Fruit fly (Drosophila melanogaster) whole organism, embryonic: ENCODE results near the gene CG44000.

Experiments used
- Atf6 ChIP-seq: fragments of 200-800 bp; sonication (Bioruptor generic); IDR thresholded peaks from 2 replicates; pipeline ENCODE4 v1.3.6; 2022; ENCODE audit warnings: missing biosample characterization, missing genetic modification characterization
- Bgb ChIP-seq: fragments of 200-800 bp; sonication (Bioruptor generic); IDR thresholded peaks from 2 replicates; pipeline ENCODE4 v1.3.6; 2022; ENCODE audit warnings: missing biosample characterization, missing genetic modification characterization; ENCODE audit not compliant: partially characterized antibody
- BtbVII ChIP-seq: fragments of 200-800 bp; sonication (Bioruptor generic); optimal IDR thresholded peaks from 3 replicates; lab custom pipeline; 2017; ENCODE audit warnings: missing biosample characterization, mild to moderate bottlenecking, missing genetic modification characterization
- CG10366 ChIP-seq: fragments of 200-800 bp; sonication (Bioruptor generic); IDR thresholded peaks from 2 replicates; pipeline ENCODE4 v1.3.6; 2022; ENCODE audit warnings: missing biosample characterization, missing genetic modification characterization
- CG10979 ChIP-seq: fragments of 200-800 bp; sonication (Bioruptor generic); optimal IDR thresholded peaks from 2 replicates; lab custom pipeline; 2018; ENCODE audit warnings: missing biosample characterization, mild to moderate bottlenecking, missing genetic modification characterization, moderate library complexity
- CG11247 ChIP-seq: fragments of 200-800 bp; sonication (Bioruptor generic); IDR thresholded peaks from 2 replicates; pipeline ENCODE4 v1.3.6; 2022; ENCODE audit warnings: missing biosample characterization, missing genetic modification characterization
- CG13296 ChIP-seq: fragments of 200-800 bp; sonication (Bioruptor generic); optimal IDR thresholded peaks from 3 replicates; lab custom pipeline; 2018; ENCODE audit warnings: missing biosample characterization, mild to moderate bottlenecking, missing genetic modification characterization
- CG17328 ChIP-seq: fragments of 200-800 bp; sonication (Bioruptor generic); IDR thresholded peaks from 2 replicates; pipeline ENCODE4 v1.3.6; 2022; ENCODE audit warnings: missing biosample characterization, missing genetic modification characterization
- CG17612 ChIP-seq: fragments of 200-800 bp; sonication (Bioruptor generic); IDR thresholded peaks from 2 replicates; pipeline ENCODE4 v1.3.6; 2022; ENCODE audit warnings: missing biosample characterization, missing genetic modification characterization
- CG1792 ChIP-seq: fragments of 200-800 bp; sonication (Bioruptor generic); optimal IDR thresholded peaks from 2 replicates; lab custom pipeline; 2016; ENCODE audit warnings: missing biosample characterization, missing genetic modification characterization
- CG18599 ChIP-seq: fragments of 200-800 bp; sonication (Bioruptor generic); optimal IDR thresholded peaks from 3 replicates; lab custom pipeline; 2017; ENCODE audit warnings: missing biosample characterization, missing genetic modification characterization, mild to moderate bottlenecking, moderate library complexity, missing genetic modification reagents
- CG2678 ChIP-seq: fragments of 200-800 bp; sonication (Bioruptor generic); optimal IDR thresholded peaks from 3 replicates; lab custom pipeline; 2019; ENCODE audit warnings: missing biosample characterization, mild to moderate bottlenecking, missing genetic modification characterization, moderate library complexity
- CG34376 ChIP-seq: fragments of 200-800 bp; sonication (Bioruptor generic); optimal IDR thresholded peaks from 2 replicates; lab custom pipeline; 2018; ENCODE audit warnings: missing biosample characterization, mild to moderate bottlenecking, missing genetic modification characterization
- CG6272 ChIP-seq: fragments of 200-800 bp; sonication (Bioruptor generic); IDR thresholded peaks from 2 replicates; pipeline ENCODE4 v1.3.6; 2022; ENCODE audit warnings: missing biosample characterization, missing genetic modification characterization
- CG6791 ChIP-seq: fragments of 200-800 bp; sonication (Bioruptor generic); IDR thresholded peaks from 3 replicates; pipeline ENCODE4 v1.3.6; 2022; ENCODE audit warnings: missing biosample characterization, missing genetic modification characterization; ENCODE audit not compliant: partially characterized antibody
- CG6813 ChIP-seq: fragments of 200-800 bp; sonication (Bioruptor generic); optimal IDR thresholded peaks from 2 replicates; lab custom pipeline; 2017; ENCODE audit warnings: missing biosample characterization, missing genetic modification characterization, mild to moderate bottlenecking, moderate library complexity, missing genetic modification reagents
- CG8290 ChIP-seq, 3 experiments: fragments of 200-800 bp; sonication (Bioruptor generic); optimal IDR thresholded peaks; 2 replicates each; lab custom pipeline; 2016 to 2019; ENCODE audit warnings: missing biosample characterization in 3 of 3, missing genetic modification characterization in 3 of 3, mild to moderate bottlenecking in 2 of 3, moderate library complexity in 1 of 3
- CG8924 ChIP-seq: fragments of 200-800 bp; optimal IDR thresholded peaks from 3 replicates; lab custom pipeline; 2019; ENCODE audit warnings: missing biosample characterization, mild to moderate bottlenecking, missing genetic modification characterization, moderate library complexity
- CG9609 ChIP-seq: fragments of 200-800 bp; sonication (Bioruptor generic); optimal IDR thresholded peaks from 3 replicates; lab custom pipeline; 2016; ENCODE audit warnings: missing biosample characterization, missing genetic modification characterization
- CTCF ChIP-seq: fragments of 200-800 bp; sonication (Bioruptor generic); optimal IDR thresholded peaks from 2 replicates; lab custom pipeline; 2017; ENCODE audit warnings: missing biosample characterization, mild to moderate bottlenecking, missing genetic modification characterization, moderate library complexity
- Dek ChIP-seq: fragments of 200-800 bp; sonication (Bioruptor generic); optimal IDR thresholded peaks from 3 replicates; lab custom pipeline; 2019; ENCODE audit warnings: missing biosample characterization, mild to moderate bottlenecking, missing genetic modification characterization, moderate library complexity
- Dip3 ChIP-seq: fragments of 200-800 bp; sonication (Bioruptor generic); optimal IDR thresholded peaks from 3 replicates; lab custom pipeline; 2016; ENCODE audit warnings: missing biosample characterization, missing genetic modification characterization
- Dp ChIP-seq: fragments of 200-800 bp; sonication (Bioruptor generic); optimal IDR thresholded peaks from 2 replicates; lab custom pipeline; 2018; ENCODE audit warnings: missing biosample characterization, mild to moderate bottlenecking, missing genetic modification characterization, moderate library complexity
- Fer1 ChIP-seq: fragments of 200-800 bp; sonication (Bioruptor generic); optimal IDR thresholded peaks from 2 replicates; lab custom pipeline; 2017; ENCODE audit warnings: missing biosample characterization, mild to moderate bottlenecking, missing genetic modification characterization
- Fer3 ChIP-seq: fragments of 200-800 bp; sonication (Bioruptor generic); optimal IDR thresholded peaks from 2 replicates; lab custom pipeline; 2018; ENCODE audit warnings: missing biosample characterization, mild to moderate bottlenecking, missing genetic modification characterization, moderate library complexity
- HLH3B ChIP-seq: fragments of 200-800 bp; sonication (Bioruptor generic); IDR thresholded peaks from 2 replicates; pipeline ENCODE4 v1.3.6; 2022; ENCODE audit warnings: missing biosample characterization, missing genetic modification characterization
- Hr39 ChIP-seq: fragments of >200 bp; optimal IDR thresholded peaks from 2 replicates; lab custom pipeline; 2017
- MESR4 ChIP-seq: fragments of 200-800 bp; sonication (Bioruptor generic); optimal IDR thresholded peaks from 2 replicates; lab custom pipeline; 2018; ENCODE audit warnings: missing biosample characterization, mild to moderate bottlenecking, missing genetic modification characterization, moderate library complexity
- MTF-1 ChIP-seq: fragments of 200-800 bp; sonication (Bioruptor generic); optimal IDR thresholded peaks from 2 replicates; lab custom pipeline; 2018; ENCODE audit warnings: missing biosample characterization, mild to moderate bottlenecking, missing genetic modification characterization, borderline replicate concordance
- Poxn ChIP-seq: fragments of 200-800 bp; sonication (Bioruptor generic); IDR thresholded peaks from 2 replicates; pipeline ENCODE4 v1.3.6; 2022; ENCODE audit warnings: missing biosample characterization, missing genetic modification characterization
- Vsx1 ChIP-seq: fragments of 200-800 bp; sonication (Bioruptor generic); optimal IDR thresholded peaks from 2 replicates; lab custom pipeline; 2017; ENCODE audit warnings: missing biosample characterization, mild to moderate bottlenecking, missing genetic modification characterization, missing genetic modification reagents
- abd-A ChIP-seq: fragments of 200-800 bp; sonication (Bioruptor generic); optimal IDR thresholded peaks from 3 replicates; lab custom pipeline; 2019; ENCODE audit warnings: missing biosample characterization, mild to moderate bottlenecking, missing genetic modification characterization, moderate library complexity
- amos ChIP-seq: fragments of 200-800 bp; sonication (Bioruptor generic); IDR thresholded peaks from 2 replicates; pipeline ENCODE4 v1.3.6; 2022; ENCODE audit warnings: missing biosample characterization, missing genetic modification characterization; ENCODE audit not compliant: partially characterized antibody
- ci ChIP-seq: fragments of 200-800 bp; sonication (Bioruptor generic); IDR thresholded peaks from 3 replicates; pipeline ENCODE4 v1.3.6; 2022; ENCODE audit warnings: missing biosample characterization, missing genetic modification characterization
- ewg ChIP-seq: fragments of 200-800 bp; sonication (Bioruptor generic); optimal IDR thresholded peaks from 3 replicates; lab custom pipeline; 2017; ENCODE audit warnings: mild to moderate bottlenecking, missing biosample characterization, missing genetic modification reagents, missing genetic modification characterization
- grn ChIP-seq: fragments of 200-800 bp; sonication (Bioruptor generic); optimal IDR thresholded peaks from 3 replicates; lab custom pipeline; 2017; ENCODE audit warnings: missing biosample characterization, missing genetic modification characterization
- jing ChIP-seq: fragments of 200-800 bp; sonication (Bioruptor generic); optimal IDR thresholded peaks from 2 replicates; lab custom pipeline; 2018; ENCODE audit warnings: missing biosample characterization, mild to moderate bottlenecking, missing genetic modification characterization
- schlank ChIP-seq: fragments of 200-800 bp; sonication (Bioruptor generic); optimal IDR thresholded peaks from 2 replicates; lab custom pipeline; 2018; ENCODE audit warnings: missing biosample characterization, mild to moderate bottlenecking, missing genetic modification characterization
- sd ChIP-seq: fragments of 200-800 bp; sonication (Bioruptor generic); optimal IDR thresholded peaks from 3 replicates; lab custom pipeline; 2018; ENCODE audit warnings: missing biosample characterization, mild to moderate bottlenecking, missing genetic modification characterization, moderate library complexity
- sens ChIP-seq: fragments of 200-800 bp; sonication (Bioruptor generic); peaks from one replicate; lab custom pipeline; 2016; ENCODE audit warnings: missing biosample characterization, missing genetic modification characterization
- sisA ChIP-seq: fragments of 200-800 bp; sonication (Bioruptor generic); IDR thresholded peaks from 2 replicates; pipeline ENCODE4 v1.3.6; 2022; ENCODE audit warnings: missing biosample characterization, missing genetic modification characterization
- sqz ChIP-seq: fragments of 200-800 bp; sonication (Bioruptor generic); optimal IDR thresholded peaks from 3 replicates; lab custom pipeline; 2018; ENCODE audit warnings: missing biosample characterization, mild to moderate bottlenecking, missing genetic modification characterization
- toy ChIP-seq: fragments of 200-800 bp; sonication (Bioruptor generic); IDR thresholded peaks from 2 replicates; pipeline ENCODE4 v1.3.6; 2022; ENCODE audit warnings: missing biosample characterization, missing genetic modification characterization
- vvl ChIP-seq: fragments of 200-800 bp; sonication (Bioruptor generic); IDR thresholded peaks from 2 replicates; pipeline ENCODE4 v1.3.6; 2022; ENCODE audit warnings: missing biosample characterization, missing genetic modification characterization
- wor ChIP-seq: fragments of 200-800 bp; sonication (Bioruptor generic); IDR thresholded peaks from 2 replicates; pipeline ENCODE4 v1.3.6; 2022; ENCODE audit warnings: missing biosample characterization, missing genetic modification characterization
- z ChIP-seq: fragments of 200-800 bp; sonication (Bioruptor generic); IDR thresholded peaks from 3 replicates; pipeline ENCODE4 v1.3.6; 2022; ENCODE audit warnings: missing biosample characterization, missing genetic modification characterization

Gene CG44000

DNA sequence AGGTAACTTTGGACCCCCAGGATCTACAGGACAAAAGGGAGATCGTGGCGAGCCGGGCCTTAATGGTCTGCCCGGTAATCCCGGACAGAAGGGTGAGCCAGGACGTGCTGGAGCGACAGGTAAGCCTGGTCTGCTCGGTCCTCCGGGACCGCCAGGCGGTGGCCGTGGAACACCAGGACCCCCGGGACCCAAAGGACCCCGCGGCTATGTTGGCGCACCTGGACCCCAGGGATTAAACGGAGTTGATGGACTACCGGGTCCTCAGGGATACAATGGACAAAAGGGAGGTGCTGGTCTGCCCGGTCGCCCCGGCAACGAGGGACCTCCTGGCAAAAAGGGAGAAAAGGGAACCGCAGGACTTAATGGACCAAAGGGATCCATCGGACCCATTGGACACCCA lies 11.2 kb upstream of the CG44000 start:
- peak; percentile 53 for TF ChIP-seq Hr39 (lab: Kevin White, UChicago)
- no peak for TF ChIP-seq CG11247

DNA sequence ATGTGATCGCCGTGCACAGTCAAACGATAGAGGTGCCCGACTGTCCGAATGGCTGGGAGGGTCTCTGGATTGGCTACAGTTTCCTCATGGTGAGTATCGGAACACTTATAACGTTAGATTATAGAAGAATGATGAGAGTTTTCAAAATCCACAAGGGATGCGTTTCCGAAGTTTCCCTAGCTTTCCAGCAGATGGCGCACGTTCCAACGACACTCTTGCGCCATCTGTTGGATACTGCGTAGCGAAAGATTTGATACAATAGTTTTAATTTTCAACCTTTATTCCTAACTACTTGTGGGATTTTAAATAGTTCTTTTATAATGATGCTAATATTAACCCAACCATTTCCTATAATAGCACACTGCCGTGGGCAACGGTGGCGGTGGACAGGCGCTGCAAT lies 7.0 kb upstream of the CG44000 start:
- TF ChIP-seq sens (GFP tag; lab: Kevin White, UChicago) (peak; percentile 44), CG10366 (GFP tag; lab: Robert Waterston, UW) (no peak), Atf6 (no peak), sisA (GFP tag; lab: Robert Waterston, UW) (0 out of 2 replicates have a peak, but pooled peaks have one; percentile 26), CG13296 (GFP tag; lab: Kevin White, UChicago) (no peak), CG10979 (tag; lab: Kevin White, UChicago) (peak; percentile 21), CTCF (GFP tag; lab: Kevin White, UChicago) (peak; percentile 91), CG17612 (GFP tag; lab: Robert Waterston, UW) (no peak), CG6791 (GFP tag; lab: Robert Waterston, UW) (0 out of 3 replicates have a peak, but pooled peaks have one; percentile 5), HLH3B (GFP tag; lab: Robert Waterston, UW) (peak; percentile 11; the same call in 1 of the 2 replicates), BtbVII (GFP tag; lab: Kevin White, UChicago) (no peak), Bgb (GFP tag; lab: Robert Waterston, UW) (no peak)

DNA sequence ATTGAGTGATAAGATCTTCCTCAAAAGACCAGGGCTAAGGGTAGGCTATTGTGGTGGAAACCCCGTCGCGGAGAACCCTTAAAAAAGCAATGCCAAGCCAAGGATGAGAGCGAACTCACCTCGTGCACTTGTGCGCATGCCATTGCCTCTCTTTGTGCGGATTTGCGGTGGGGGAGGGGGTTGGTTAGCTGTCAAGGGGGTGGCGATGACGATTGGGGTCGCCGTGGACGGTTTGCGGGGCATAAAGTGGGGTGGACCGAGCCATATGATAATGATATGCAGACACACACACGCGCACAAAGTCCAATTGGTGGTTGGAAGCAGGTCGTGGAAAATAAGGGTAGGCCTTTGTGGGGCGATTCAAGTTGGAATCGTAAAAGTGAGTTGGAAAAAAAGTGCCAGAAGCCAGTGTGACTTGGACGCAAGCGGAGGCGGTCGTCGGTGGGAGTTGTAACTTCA lies 5.6 kb upstream of the CG44000 start, which contains the start of the genes CG14042 and SP555:
TSS of gene CG14042 (plus strand) at position 308 of the 459 bp plus-strand sequence.
TSS of gene SP555 (plus strand) at position 308 of the 459 bp plus-strand sequence.
- no peak for TF ChIP-seq CG17328 (GFP tag; lab: Robert Waterston, UW)
- TF ChIP-seq wor (GFP tag; lab: Robert Waterston, UW): no peak
- peak; percentile 16; the same call in 1 of the 2 replicates for TF ChIP-seq Bgb (GFP tag; lab: Robert Waterston, UW)
- no peak for TF ChIP-seq jing (GFP tag; lab: Kevin White, UChicago)
- TF ChIP-seq vvl: peak; percentile 76
- TF ChIP-seq CG6791 (GFP tag; lab: Robert Waterston, UW): 0 out of 3 replicates have a peak, but pooled peaks have one; percentile 41
- 0 out of 3 replicates have a peak, but pooled peaks have one; percentile 23 for TF ChIP-seq z (GFP tag; lab: Robert Waterston, UW)
- peak; percentile 27 for TF ChIP-seq sd (tag; lab: Kevin White, UChicago)
- no peak for TF ChIP-seq sisA (GFP tag; lab: Robert Waterston, UW)
- TF ChIP-seq sens (GFP tag; lab: Kevin White, UChicago): peak; percentile 20
- peak; percentile 9 for TF ChIP-seq Fer1 (GFP tag; lab: Kevin White, UChicago)
- peak; percentile 30 for TF ChIP-seq CG34376
- no peak for TF ChIP-seq CG6272 (GFP tag; lab: Robert Waterston, UW)
- TF ChIP-seq grn (GFP tag; lab: Kevin White, UChicago): peak; percentile 41
- no peak for TF ChIP-seq CG8290 (GFP tag; optimal IDR thresholded peaks at IDR 0.05; lab: Kevin White, UChicago)
- TF ChIP-seq CG8290 (tag; optimal IDR thresholded peaks at IDR 0.05; lab: Kevin White, UChicago): peak in 1 of 2 experiments; percentile 26
- TF ChIP-seq abd-A (tag; lab: Kevin White, UChicago): peak; percentile 86
- TF ChIP-seq ci (GFP tag; lab: Robert Waterston, UW): 0 out of 3 replicates have a peak, but pooled peaks have one; percentile 16
- TF ChIP-seq Dek (tag; lab: Kevin White, UChicago): no peak
- TF ChIP-seq Dip3 (GFP tag; lab: Kevin White, UChicago): no peak
- TF ChIP-seq Vsx1 (GFP tag; lab: Kevin White, UChicago): no peak
- no peak for TF ChIP-seq Dp (GFP tag; lab: Kevin White, UChicago)
- peak; percentile 95 for TF ChIP-seq ewg (GFP tag; lab: Kevin White, UChicago)
- peak; percentile 14 for TF ChIP-seq CG6813
- no peak for TF ChIP-seq CG2678
- TF ChIP-seq Poxn (GFP tag; lab: Robert Waterston, UW): no peak
- TF ChIP-seq toy (GFP tag; lab: Robert Waterston, UW): no peak
- TF ChIP-seq MESR4 (GFP tag; lab: Kevin White, UChicago): no peak
- peak; percentile 12 for TF ChIP-seq CG18599 (GFP tag; lab: Kevin White, UChicago)
- TF ChIP-seq MTF-1 (GFP tag; lab: Kevin White, UChicago): no peak
- 0 out of 2 replicates have a peak, but pooled peaks have one; percentile 13 for TF ChIP-seq amos
- TF ChIP-seq Fer3 (tag; lab: Kevin White, UChicago): no peak
- no peak for TF ChIP-seq schlank (tag; lab: Kevin White, UChicago)
- TF ChIP-seq sqz (GFP tag; lab: Kevin White, UChicago): peak; percentile 63
- no peak for TF ChIP-seq CG8924 (tag; lab: Kevin White, UChicago)
- no peak for TF ChIP-seq CG1792 (GFP tag; lab: Kevin White, UChicago)
- TF ChIP-seq CG9609 (GFP tag; lab: Kevin White, UChicago): no peak
